Worm (Caenorhabditis elegans): ENCODE results near the gene F18C5.9.

DNA sequence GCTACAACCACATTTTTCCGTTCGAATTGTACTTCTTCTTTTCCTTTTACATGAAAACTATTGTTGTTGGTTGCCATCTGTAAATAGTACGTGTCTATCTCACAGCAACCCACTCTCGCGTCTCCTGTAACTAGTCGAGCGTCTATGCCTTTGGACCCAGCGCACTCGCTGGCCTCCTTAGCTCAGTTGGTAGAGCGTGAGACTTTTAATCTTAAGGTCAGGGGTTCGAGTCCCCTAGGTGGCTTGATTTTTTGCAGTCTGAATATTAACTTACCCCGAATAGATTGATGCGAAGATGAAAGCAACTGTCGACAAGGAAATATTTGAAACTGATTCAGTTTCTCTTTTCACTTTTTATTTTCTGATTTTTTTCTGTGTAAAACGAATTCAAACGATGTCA, 1.9 kb upstream of the F18C5.9 start, which contains the start of gene mpz-3:
- TF ChIP-seq fkh-4 (tag; optimal IDR thresholded peaks at IDR 0.05; ENCODE audit: borderline replicate concordance), result no peak
- no peak for TF ChIP-seq pqm-1 (tag; optimal IDR thresholded peaks at IDR 0.05)
- peak; percentile 20 to 38 for TF ChIP-seq efl-1 (optimal IDR thresholded peaks at IDR 0.05)
- TF ChIP-seq efl-1 (GFP tag; optimal IDR thresholded peaks at IDR 0.05 in 1 of 2), result peak in 1 of 2 experiments; percentile 94
- TF ChIP-seq nhr-20 (tag; optimal IDR thresholded peaks at IDR 0.05), result peak; percentile 51
- TF ChIP-seq nhr-12 (tag; optimal IDR thresholded peaks at IDR 0.05), result no peak
- TF ChIP-seq unc-98 (GFP tag; IDR thresholded peaks at IDR 0.05), result no peak
- TF ChIP-seq ceh-88 (GFP tag; IDR thresholded peaks at IDR 0.05), result no peak

Measured in whole organism, L1 larva.